Fruit fly (Drosophila melanogaster) whole organism, embryonic: ENCODE results near the gene VhaPPA1-2.

ENCODE experiments used
- Bteb2 ChIP-seq: fragments of 200-800 bp; sonication (Bioruptor generic); optimal IDR thresholded peaks from 2 replicates; lab custom pipeline; 2016; ENCODE audit warnings: missing biosample characterization, missing genetic modification characterization
- CG10431 ChIP-seq: fragments of 200-800 bp; sonication (Bioruptor generic); optimal IDR thresholded peaks from 3 replicates; lab custom pipeline; 2018; ENCODE audit warnings: missing biosample characterization, mild to moderate bottlenecking, missing genetic modification characterization
- CG11398 ChIP-seq: fragments of 200-800 bp; sonication (Bioruptor generic); optimal IDR thresholded peaks from 2 replicates; lab custom pipeline; 2016; ENCODE audit warnings: missing biosample characterization, missing genetic modification characterization
- CG11456 ChIP-seq: fragments of 200-800 bp; sonication (Bioruptor generic); IDR thresholded peaks from 3 replicates; pipeline ENCODE4 v1.3.6; 2022; ENCODE audit warnings: missing biosample characterization, missing genetic modification characterization
- CG11560 ChIP-seq: fragments of 200-800 bp; sonication (Bioruptor generic); IDR thresholded peaks from 3 replicates; pipeline ENCODE4 v1.3.6; 2022; ENCODE audit warnings: missing biosample characterization, missing genetic modification characterization
- CG12391 ChIP-seq: fragments of 200-800 bp; sonication (Bioruptor generic); optimal IDR thresholded peaks from 3 replicates; lab custom pipeline; 2018; ENCODE audit warnings: missing biosample characterization, mild to moderate bottlenecking, missing genetic modification characterization, moderate library complexity
- CG1647 ChIP-seq: fragments of 200-800 bp; sonication (Bioruptor generic); optimal IDR thresholded peaks from 3 replicates; lab custom pipeline; 2016; ENCODE audit warnings: missing biosample characterization, missing genetic modification characterization
- CG16813 ChIP-seq: fragments of 200-800 bp; sonication (Bioruptor generic); IDR thresholded peaks from 3 replicates; pipeline ENCODE4 v1.3.6; 2022; ENCODE audit warnings: missing biosample characterization, missing genetic modification characterization; ENCODE audit not compliant: partially characterized antibody
- CG17361 ChIP-seq: fragments of 200-800 bp; sonication (Bioruptor generic); IDR thresholded peaks from 3 replicates; pipeline ENCODE4 v1.3.6; 2022; ENCODE audit warnings: missing biosample characterization, missing genetic modification characterization
- CG17802 ChIP-seq: fragments of 200-800 bp; sonication (Bioruptor generic); optimal IDR thresholded peaks from 2 replicates; lab custom pipeline; 2018; ENCODE audit warnings: missing biosample characterization, mild to moderate bottlenecking, missing genetic modification characterization, moderate library complexity
- CG18476 ChIP-seq: fragments of 200-800 bp; sonication (Bioruptor generic); optimal IDR thresholded peaks from 2 replicates; lab custom pipeline; 2016; ENCODE audit warnings: missing biosample characterization, mild to moderate bottlenecking, missing genetic modification characterization
- CG2875 ChIP-seq: fragments of 200-800 bp; sonication (Bioruptor generic); optimal IDR thresholded peaks from 2 replicates; lab custom pipeline; 2017; ENCODE audit warnings: missing biosample characterization, mild to moderate bottlenecking, missing genetic modification characterization, missing genetic modification reagents
- CG32532 ChIP-seq: fragments of 200-800 bp; sonication (Bioruptor generic); IDR thresholded peaks from 2 replicates; pipeline ENCODE4 v1.3.6; 2022; ENCODE audit warnings: missing biosample characterization, missing genetic modification characterization
- CG33213 ChIP-seq: fragments of 200-800 bp; sonication (Bioruptor generic); optimal IDR thresholded peaks from 3 replicates; lab custom pipeline; 2016; ENCODE audit warnings: missing biosample characterization, missing genetic modification characterization
- CG3407 ChIP-seq: fragments of 200-800 bp; sonication (Bioruptor generic); optimal IDR thresholded peaks from 2 replicates; lab custom pipeline; 2018; ENCODE audit warnings: missing biosample characterization, mild to moderate bottlenecking, missing genetic modification characterization
- CG42726 ChIP-seq: fragments of 200-800 bp; sonication (Bioruptor generic); IDR thresholded peaks from 2 replicates; pipeline ENCODE4 v1.3.6; 2022; ENCODE audit warnings: missing biosample characterization, missing genetic modification characterization; ENCODE audit not compliant: partially characterized antibody
- CG4424 ChIP-seq: fragments of 200-800 bp; sonication (Bioruptor generic); optimal IDR thresholded peaks from 3 replicates; lab custom pipeline; 2016; ENCODE audit warnings: missing biosample characterization, missing genetic modification characterization
- CG7556 ChIP-seq: fragments of 200-800 bp; sonication (Bioruptor generic); optimal IDR thresholded peaks from 2 replicates; lab custom pipeline; 2017; ENCODE audit warnings: missing biosample characterization, mild to moderate bottlenecking, missing genetic modification characterization
- CG7963 ChIP-seq: fragments of 200-800 bp; sonication (Bioruptor generic); IDR thresholded peaks from 3 replicates; pipeline ENCODE4 v1.3.6; 2022; ENCODE audit warnings: missing biosample characterization, missing genetic modification characterization; ENCODE audit not compliant: partially characterized antibody
- H15 ChIP-seq: fragments of 200-800 bp; sonication (Bioruptor generic); IDR thresholded peaks from 3 replicates; pipeline ENCODE4 v1.3.6; 2022; ENCODE audit warnings: missing biosample characterization, missing genetic modification characterization
- Hmr ChIP-seq: fragments of 200-800 bp; sonication (Bioruptor generic); optimal IDR thresholded peaks from 3 replicates; lab custom pipeline; 2017; ENCODE audit warnings: mild to moderate bottlenecking, missing biosample characterization, missing genetic modification reagents, missing genetic modification characterization
- Hr39 ChIP-seq: fragments of >200 bp; optimal IDR thresholded peaks from 2 replicates; lab custom pipeline; 2017
- Mrtf ChIP-seq: fragments of 200-800 bp; sonication (Bioruptor generic); IDR thresholded peaks from 3 replicates; pipeline ENCODE4 v1.3.6; 2022; ENCODE audit warnings: missing biosample characterization, missing genetic modification characterization
- PHDP ChIP-seq: fragments of 200-800 bp; sonication (Bioruptor generic); optimal IDR thresholded peaks from 3 replicates; lab custom pipeline; 2018; ENCODE audit warnings: missing biosample characterization, mild to moderate bottlenecking, missing genetic modification characterization, moderate library complexity
- Spps ChIP-seq: fragments of 200-800 bp; sonication (Bioruptor generic); optimal IDR thresholded peaks from 2 replicates; lab custom pipeline; 2018; ENCODE audit warnings: missing biosample characterization, mild to moderate bottlenecking, missing genetic modification characterization
- Ssrp ChIP-seq: fragments of 200-800 bp; sonication (Bioruptor generic); optimal IDR thresholded peaks from 2 replicates; lab custom pipeline; 2018; ENCODE audit warnings: missing biosample characterization, mild to moderate bottlenecking, missing genetic modification characterization, moderate library complexity
- Vsx1 ChIP-seq: fragments of 200-800 bp; sonication (Bioruptor generic); optimal IDR thresholded peaks from 2 replicates; lab custom pipeline; 2017; ENCODE audit warnings: missing biosample characterization, mild to moderate bottlenecking, missing genetic modification characterization, missing genetic modification reagents
- YL-1 ChIP-seq: fragments of 200-800 bp; sonication (Bioruptor generic); optimal IDR thresholded peaks from 3 replicates; lab custom pipeline; 2017; ENCODE audit warnings: missing biosample characterization, mild to moderate bottlenecking, missing genetic modification characterization
- ab ChIP-seq: fragments of 200-800 bp; sonication (Bioruptor generic); optimal IDR thresholded peaks from 2 replicates; lab custom pipeline; 2016; ENCODE audit warnings: missing biosample characterization, missing genetic modification characterization
- cad ChIP-seq: fragments of >200 bp; optimal IDR thresholded peaks from 2 replicates; lab custom pipeline; 2017; ENCODE audit warnings: missing biosample characterization, missing genetic modification characterization
- caup ChIP-seq: fragments of 200-800 bp; sonication (Bioruptor generic); optimal IDR thresholded peaks from 3 replicates; lab custom pipeline; 2017; ENCODE audit warnings: missing biosample characterization, mild to moderate bottlenecking, missing genetic modification characterization, moderate library complexity; ENCODE audit not compliant: severe bottlenecking
- crc ChIP-seq: fragments of 200-800 bp; sonication (Bioruptor generic); optimal IDR thresholded peaks from 2 replicates; lab custom pipeline; 2016; ENCODE audit warnings: missing biosample characterization, missing genetic modification characterization
- crp ChIP-seq, 2 experiments: fragments of 200-800 bp; sonication (Bioruptor generic); optimal IDR thresholded peaks; 2 replicates in 1 of 2; 3 replicates in 1 of 2; lab custom pipeline; 2017; ENCODE audit warnings: missing biosample characterization in 2 of 2, missing genetic modification characterization in 2 of 2, mild to moderate bottlenecking in 1 of 2, moderate library complexity in 1 of 2
- dmrt99B ChIP-seq: fragments of 200-800 bp; sonication (Bioruptor generic); optimal IDR thresholded peaks from 2 replicates; lab custom pipeline; 2018; ENCODE audit warnings: missing biosample characterization, mild to moderate bottlenecking, missing genetic modification characterization, moderate library complexity
- emc ChIP-seq: fragments of 200-800 bp; sonication (Bioruptor generic); optimal IDR thresholded peaks from 2 replicates; lab custom pipeline; 2016; ENCODE audit warnings: missing biosample characterization, missing genetic modification characterization
- fd3F ChIP-seq: fragments of 200-800 bp; sonication (Bioruptor generic); optimal IDR thresholded peaks from 2 replicates; lab custom pipeline; 2018; ENCODE audit warnings: missing biosample characterization, mild to moderate bottlenecking, missing genetic modification characterization, moderate library complexity
- ind ChIP-seq: fragments of 200-800 bp; sonication (Bioruptor generic); optimal IDR thresholded peaks from 3 replicates; lab custom pipeline; 2016; ENCODE audit warnings: missing biosample characterization, missing genetic modification characterization
- insv ChIP-seq, 2 experiments: fragments of 200-800 bp; sonication (Bioruptor generic); optimal IDR thresholded peaks; 3 replicates each; lab custom pipeline; 2016 to 2018; ENCODE audit warnings: missing biosample characterization in 2 of 2, missing genetic modification characterization in 2 of 2
- inv ChIP-seq: fragments of 200-800 bp; sonication (Bioruptor generic); IDR thresholded peaks from 2 replicates; pipeline ENCODE4 v1.3.6; 2022; ENCODE audit warnings: missing biosample characterization, missing genetic modification characterization; ENCODE audit not compliant: partially characterized antibody
- kay ChIP-seq: fragments of 200-800 bp; sonication (Bioruptor generic); optimal IDR thresholded peaks from 2 replicates; lab custom pipeline; 2016; ENCODE audit warnings: missing biosample characterization, missing genetic modification characterization
- lov ChIP-seq, 2 experiments: fragments of 200-800 bp in 1 of 2; fragments of >200 bp in 1 of 2; sonication (Bioruptor generic) in 1 of 2; IDR thresholded peaks in 1 of 2; optimal IDR thresholded peaks in 1 of 2; 2 replicates in 1 of 2; 3 replicates in 1 of 2; pipeline versions ENCODE4 v1.3.6 to Lab custom; 2017 to 2022; ENCODE audit warnings: missing biosample characterization in 1 of 2, missing genetic modification characterization in 1 of 2
- odd ChIP-seq: fragments of 200-800 bp; sonication (Bioruptor generic); optimal IDR thresholded peaks from 2 replicates; lab custom pipeline; 2017; ENCODE audit warnings: missing biosample characterization, mild to moderate bottlenecking, missing genetic modification characterization
- org-1 ChIP-seq: fragments of 200-800 bp; sonication (Bioruptor generic); optimal IDR thresholded peaks from 2 replicates; lab custom pipeline; 2017; ENCODE audit warnings: missing biosample characterization, missing genetic modification characterization
- pfk ChIP-seq: fragments of 200-800 bp; sonication (Bioruptor generic); optimal IDR thresholded peaks from 2 replicates; lab custom pipeline; 2018; ENCODE audit warnings: missing biosample characterization, mild to moderate bottlenecking, missing genetic modification characterization, moderate library complexity
- sima ChIP-seq: fragments of 200-800 bp; sonication (Bioruptor generic); optimal IDR thresholded peaks from 2 replicates; lab custom pipeline; 2016; ENCODE audit warnings: missing biosample characterization, missing genetic modification characterization
- tio ChIP-seq: fragments of 200-800 bp; sonication (Bioruptor generic); optimal IDR thresholded peaks from 2 replicates; lab custom pipeline; 2017; ENCODE audit warnings: missing biosample characterization, missing genetic modification characterization, inconsistent platforms
- vfl ChIP-seq: fragments of 200-800 bp; sonication (Bioruptor generic); optimal IDR thresholded peaks from 2 replicates; lab custom pipeline; 2016; ENCODE audit warnings: missing biosample characterization, missing genetic modification characterization
- vnd ChIP-seq: fragments of 200-800 bp; sonication (Bioruptor generic); IDR thresholded peaks from 3 replicates; pipeline ENCODE4 v1.3.6; 2022; ENCODE audit warnings: missing biosample characterization, missing genetic modification characterization; ENCODE audit not compliant: partially characterized antibody
- zen ChIP-seq: fragments of 200-800 bp; sonication (Bioruptor generic); optimal IDR thresholded peaks from 3 replicates; lab custom pipeline; 2018; ENCODE audit warnings: missing biosample characterization, mild to moderate bottlenecking, missing genetic modification characterization, moderate library complexity

The VhaPPA1-2 gene

DNA sequence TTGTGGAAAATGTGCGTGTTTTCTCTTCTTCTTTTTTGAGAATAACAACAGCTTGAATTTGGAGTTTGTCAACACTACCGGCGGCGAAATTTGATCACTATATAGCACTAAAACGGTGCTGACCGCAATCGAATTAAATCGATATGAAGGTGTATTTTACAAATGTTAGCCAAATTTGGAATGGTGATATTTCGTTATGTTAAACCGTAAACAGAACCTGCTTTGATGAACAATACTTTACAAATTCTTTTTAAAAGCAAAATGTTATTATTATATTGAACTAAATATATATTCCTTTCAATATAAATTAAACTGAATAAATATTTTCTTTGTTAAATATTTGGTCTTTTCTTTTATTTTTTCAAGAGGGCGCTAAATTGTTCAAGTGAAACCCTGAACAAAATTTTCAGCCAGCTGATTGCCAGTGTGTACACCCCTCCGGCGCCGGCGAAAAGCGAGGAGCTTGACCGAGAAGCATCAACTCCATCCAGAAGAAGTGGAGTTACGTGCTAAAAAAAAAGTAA, 14.0 kb downstream of the VhaPPA1-2 start, which contains the start of the genes Rrp6, CG33331 and CG33332 (continued):
- TF ChIP-seq crp (GFP tag; optimal IDR thresholded peaks at IDR 0.05; lab: Kevin White, UChicago) (peak; percentile 45 to 92), CG11456 (GFP tag; lab: Robert Waterston, UW) (peak; percentile 61; the same call in 2 of the 3 replicates), emc (GFP tag; lab: Kevin White, UChicago) (no peak), Mrtf (GFP tag; lab: Robert Waterston, UW) (no peak), Bteb2 (GFP tag; lab: Kevin White, UChicago) (peak; percentile 54), vnd (GFP tag; lab: Robert Waterston, UW) (0 out of 3 replicates have a peak, but pooled peaks have one; percentile 18), CG7963 (GFP tag; lab: Robert Waterston, UW) (no peak), CG11398 (GFP tag; lab: Kevin White, UChicago) (no peak), tio (GFP tag; lab: Kevin White, UChicago) (no peak), CG3407 (GFP tag; lab: Kevin White, UChicago) (no peak), CG11560 (tag; lab: Robert Waterston, UW) (no peak; the same call in 2 of the 3 replicates), CG32532 (GFP tag; lab: Robert Waterston, UW) (peak; percentile 74), CG17361 (GFP tag; lab: Robert Waterston, UW) (peak; percentile 87), lov (optimal IDR thresholded peaks at IDR 0.05; lab: Kevin White, UChicago) (no peak), lov (GFP tag; IDR thresholded peaks at IDR 0.05; lab: Robert Waterston, UW) (no peak), CG4424 (GFP tag; lab: Kevin White, UChicago) (peak; percentile 61), vfl (peak; percentile 61), Spps (tag; lab: Kevin White, UChicago) (no peak), Ssrp (tag; lab: Kevin White, UChicago) (peak; percentile 68), CG17802 (tag; lab: Kevin White, UChicago) (no peak), sima (GFP tag; lab: Kevin White, UChicago) (no peak), H15 (GFP tag; lab: Robert Waterston, UW) (peak; percentile 5; the same call in 1 of the 3 replicates), CG12391 (tag; lab: Kevin White, UChicago) (peak; percentile 83), dmrt99B (tag; lab: Kevin White, UChicago) (no peak), odd (no peak), Vsx1 (GFP tag; lab: Kevin White, UChicago) (no peak), CG10431 (GFP tag; lab: Kevin White, UChicago) (peak; percentile 39), Hmr (GFP tag; lab: Kevin White, UChicago) (no peak), CG2875 (GFP tag; lab: Kevin White, UChicago) (peak; percentile 5), pfk (GFP tag; lab: Kevin White, UChicago) (peak; percentile 22), PHDP (peak; percentile 71), cad (GFP tag; lab: Kevin White, UChicago) (no peak), CG33213 (GFP tag; lab: Kevin White, UChicago) (peak; percentile 49), kay (GFP tag; lab: Kevin White, UChicago) (no peak), CG1647 (GFP tag; lab: Kevin White, UChicago) (peak; percentile 26), ab (no peak), caup (GFP tag; lab: Kevin White, UChicago) (peak; percentile 71), zen (tag; lab: Kevin White, UChicago) (peak; percentile 35), crc (GFP tag; lab: Kevin White, UChicago) (peak; percentile 21), CG7556 (GFP tag; lab: Kevin White, UChicago) (peak; percentile 68), inv (no peak), CG18476 (GFP tag; lab: Kevin White, UChicago) (peak; percentile 54), Hr39 (no peak), insv (GFP tag; optimal IDR thresholded peaks at IDR 0.05; lab: Kevin White, UChicago) (peak in 1 of 2 experiments; percentile 28), YL-1 (GFP tag; lab: Kevin White, UChicago) (peak; percentile 79), ind (peak; percentile 83), fd3F (GFP tag; lab: Kevin White, UChicago) (peak; percentile 80), org-1 (peak; percentile 26), CG42726 (GFP tag; lab: Robert Waterston, UW) (no peak), CG16813 (GFP tag; lab: Robert Waterston, UW) (peak; percentile 62)
